Fruit fly (Drosophila melanogaster) whole organism, embryonic: ENCODE results near the gene CG43339.
A peak's percentile ranks its signal among the peaks of the same experiment; 100 is the strongest.

Source experiments
- B-H1 ChIP-seq: fragments of 200-800 bp; sonication (Bioruptor generic); IDR thresholded peaks from 3 replicates; pipeline ENCODE4 v1.3.6; 2022; ENCODE audit warnings: missing biosample characterization, missing genetic modification characterization
- BEAF-32 ChIP-seq: fragments of 200-800 bp; sonication (Bioruptor generic); optimal IDR thresholded peaks from 3 replicates; lab custom pipeline; 2017; ENCODE audit warnings: missing biosample characterization, missing genetic modification characterization, mild to moderate bottlenecking, moderate library complexity, missing genetic modification reagents
- Bgb ChIP-seq: fragments of 200-800 bp; sonication (Bioruptor generic); IDR thresholded peaks from 2 replicates; pipeline ENCODE4 v1.3.6; 2022; ENCODE audit warnings: missing biosample characterization, missing genetic modification characterization; ENCODE audit not compliant: partially characterized antibody
- CG1024 ChIP-seq: fragments of 200-800 bp; sonication (Bioruptor generic); IDR thresholded peaks from 2 replicates; pipeline ENCODE4 v1.3.6; 2022; ENCODE audit warnings: missing biosample characterization, missing genetic modification characterization
- CG10543 ChIP-seq: fragments of 200-800 bp; sonication (Bioruptor generic); optimal IDR thresholded peaks from 3 replicates; lab custom pipeline; 2017; ENCODE audit warnings: missing biosample characterization, mild to moderate bottlenecking, missing genetic modification characterization, moderate library complexity
- CG11093 ChIP-seq: fragments of 200-800 bp; sonication (Bioruptor generic); IDR thresholded peaks from 3 replicates; pipeline ENCODE4 v1.3.6; 2022; ENCODE audit warnings: missing biosample characterization, missing genetic modification characterization
- CG11695 ChIP-seq: fragments of 200-800 bp; sonication (Bioruptor generic); IDR thresholded peaks from 3 replicates; pipeline ENCODE4 v1.3.6; 2022; ENCODE audit warnings: missing biosample characterization, missing genetic modification characterization
- CG11723 ChIP-seq: fragments of 200-800 bp; sonication (Bioruptor generic); optimal IDR thresholded peaks from 2 replicates; lab custom pipeline; 2017; ENCODE audit warnings: missing biosample characterization, mild to moderate bottlenecking, missing genetic modification characterization
- CG12104 ChIP-seq: fragments of 200-800 bp; sonication (Bioruptor generic); optimal IDR thresholded peaks from 3 replicates; lab custom pipeline; 2016; ENCODE audit warnings: missing biosample characterization, missing genetic modification characterization
- CG12236 ChIP-seq: fragments of 200-800 bp; sonication (Bioruptor generic); optimal IDR thresholded peaks from 2 replicates; lab custom pipeline; 2016; ENCODE audit warnings: missing biosample characterization, missing genetic modification characterization
- CG12659 ChIP-seq: fragments of 200-800 bp; sonication (Bioruptor generic); optimal IDR thresholded peaks from 3 replicates; lab custom pipeline; 2017; ENCODE audit warnings: mild to moderate bottlenecking, missing biosample characterization, missing genetic modification reagents, missing genetic modification characterization
- CG13624 ChIP-seq: fragments of 200-800 bp; sonication (Bioruptor generic); optimal IDR thresholded peaks from 2 replicates; lab custom pipeline; 2016; ENCODE audit warnings: missing biosample characterization, missing genetic modification characterization
- CG1602 ChIP-seq: fragments of 200-800 bp; sonication (Bioruptor generic); optimal IDR thresholded peaks from 3 replicates; lab custom pipeline; 2016; ENCODE audit warnings: missing biosample characterization, missing genetic modification characterization
- CG30403 ChIP-seq: fragments of 200-800 bp; sonication (Bioruptor generic); optimal IDR thresholded peaks from 3 replicates; lab custom pipeline; 2016; ENCODE audit warnings: missing biosample characterization, missing genetic modification characterization
- CG4730 ChIP-seq: fragments of 200-800 bp; sonication (Bioruptor generic); IDR thresholded peaks from 2 replicates; pipeline ENCODE4 v1.3.6; 2022; ENCODE audit warnings: missing biosample characterization, missing genetic modification characterization
- CG4854 ChIP-seq: fragments of 200-800 bp; sonication (Bioruptor generic); optimal IDR thresholded peaks from 2 replicates; lab custom pipeline; 2016; ENCODE audit warnings: missing biosample characterization, missing genetic modification characterization, inconsistent platforms
- CG7963 ChIP-seq: fragments of 200-800 bp; sonication (Bioruptor generic); IDR thresholded peaks from 3 replicates; pipeline ENCODE4 v1.3.6; 2022; ENCODE audit warnings: missing biosample characterization, missing genetic modification characterization; ENCODE audit not compliant: partially characterized antibody
- CG7987 ChIP-seq: fragments of 200-800 bp; sonication (Bioruptor generic); optimal IDR thresholded peaks from 2 replicates; lab custom pipeline; 2018; ENCODE audit warnings: missing biosample characterization, mild to moderate bottlenecking, missing genetic modification characterization, moderate library complexity
- CG8281 ChIP-seq: fragments of 200-800 bp; sonication (Bioruptor generic); optimal IDR thresholded peaks from 2 replicates; lab custom pipeline; 2018; ENCODE audit warnings: missing biosample characterization, mild to moderate bottlenecking, missing genetic modification characterization, moderate library complexity
- CG8765 ChIP-seq: fragments of 200-800 bp; sonication (Bioruptor generic); IDR thresholded peaks from 2 replicates; pipeline ENCODE4 v1.3.6; 2022; ENCODE audit warnings: missing biosample characterization, missing genetic modification characterization
- CHES-1-like ChIP-seq: fragments of 200-800 bp; sonication (Bioruptor generic); optimal IDR thresholded peaks from 2 replicates; lab custom pipeline; 2016; ENCODE audit warnings: missing biosample characterization, missing genetic modification characterization
- CoRest ChIP-seq: fragments of 200-800 bp; sonication (Bioruptor generic); optimal IDR thresholded peaks from 3 replicates; lab custom pipeline; 2018; ENCODE audit warnings: missing biosample characterization, mild to moderate bottlenecking, missing genetic modification characterization, moderate library complexity
- Dll ChIP-seq: fragments of 200-800 bp; sonication (Bioruptor generic); IDR thresholded peaks from 4 replicates; pipeline ENCODE4 v1.3.6; 2022; ENCODE audit warnings: missing biosample characterization, missing genetic modification characterization; ENCODE audit not compliant: partially characterized antibody
- Eip74EF ChIP-seq, 2 experiments: fragments of 200-800 bp in 1 of 2; fragments of >200 bp in 1 of 2; sonication (Bioruptor generic) in 1 of 2; optimal IDR thresholded peaks; 2 replicates each; lab custom pipeline; 2017 to 2019; ENCODE audit warnings: missing biosample characterization in 2 of 2, missing genetic modification characterization in 2 of 2, mild to moderate bottlenecking in 1 of 2, moderate library complexity in 1 of 2
- Gsc ChIP-seq: fragments of 200-800 bp; sonication (Bioruptor generic); IDR thresholded peaks from 2 replicates; pipeline ENCODE4 v1.3.6; 2022; ENCODE audit warnings: missing biosample characterization, missing genetic modification characterization
- H15 ChIP-seq: fragments of 200-800 bp; sonication (Bioruptor generic); IDR thresholded peaks from 3 replicates; pipeline ENCODE4 v1.3.6; 2022; ENCODE audit warnings: missing biosample characterization, missing genetic modification characterization
- HmgD ChIP-seq: fragments of 200-800 bp; sonication (Bioruptor generic); optimal IDR thresholded peaks from 3 replicates; lab custom pipeline; 2016; ENCODE audit warnings: missing biosample characterization, missing genetic modification characterization
- Hmr ChIP-seq: fragments of 200-800 bp; sonication (Bioruptor generic); optimal IDR thresholded peaks from 3 replicates; lab custom pipeline; 2017; ENCODE audit warnings: mild to moderate bottlenecking, missing biosample characterization, missing genetic modification reagents, missing genetic modification characterization
- Hmx ChIP-seq: fragments of 200-800 bp; sonication (Bioruptor generic); optimal IDR thresholded peaks from 2 replicates; lab custom pipeline; 2016; ENCODE audit warnings: missing biosample characterization, missing genetic modification characterization
- Max ChIP-seq: fragments of 200-800 bp; sonication (Bioruptor generic); optimal IDR thresholded peaks from 2 replicates; lab custom pipeline; 2016; ENCODE audit warnings: missing biosample characterization, mild to moderate bottlenecking, missing genetic modification characterization
- Nf-YB ChIP-seq: fragments of 200-800 bp; sonication (Bioruptor generic); optimal IDR thresholded peaks from 3 replicates; lab custom pipeline; 2019; ENCODE audit warnings: missing biosample characterization, mild to moderate bottlenecking, missing genetic modification characterization, moderate library complexity
- Sox100B ChIP-seq: fragments of 200-800 bp; sonication (Bioruptor generic); optimal IDR thresholded peaks from 3 replicates; lab custom pipeline; 2018; ENCODE audit warnings: missing biosample characterization, mild to moderate bottlenecking, missing genetic modification characterization
- Ssrp ChIP-seq: fragments of 200-800 bp; sonication (Bioruptor generic); optimal IDR thresholded peaks from 2 replicates; lab custom pipeline; 2018; ENCODE audit warnings: missing biosample characterization, mild to moderate bottlenecking, missing genetic modification characterization, moderate library complexity
- amos ChIP-seq: fragments of 200-800 bp; sonication (Bioruptor generic); IDR thresholded peaks from 2 replicates; pipeline ENCODE4 v1.3.6; 2022; ENCODE audit warnings: missing biosample characterization, missing genetic modification characterization; ENCODE audit not compliant: partially characterized antibody
- aop ChIP-seq: fragments of 200-800 bp; sonication (Bioruptor generic); IDR thresholded peaks from 2 replicates; pipeline ENCODE4 v1.3.6; 2022; ENCODE audit warnings: missing biosample characterization, missing genetic modification characterization
- ase ChIP-seq: fragments of 200-800 bp; sonication (Bioruptor generic); IDR thresholded peaks from 3 replicates; pipeline ENCODE4 v1.3.6; 2022; ENCODE audit warnings: missing biosample characterization, missing genetic modification characterization
- br ChIP-seq: fragments of >200 bp; optimal IDR thresholded peaks from 2 replicates; lab custom pipeline; 2017
- crol ChIP-seq: fragments of 200-800 bp; sonication (Bioruptor generic); IDR thresholded peaks from 2 replicates; pipeline ENCODE4 v1.3.6; 2022; ENCODE audit warnings: missing biosample characterization, missing genetic modification characterization
- da ChIP-seq: fragments of 200-800 bp; sonication (Bioruptor generic); optimal IDR thresholded peaks from 2 replicates; lab custom pipeline; 2016; ENCODE audit warnings: missing biosample characterization, missing genetic modification characterization
- dysf ChIP-seq: fragments of 200-800 bp; sonication (Bioruptor generic); IDR thresholded peaks from 3 replicates; pipeline ENCODE4 v1.3.6; 2022; ENCODE audit warnings: missing biosample characterization, missing genetic modification characterization
- fd3F ChIP-seq: fragments of 200-800 bp; sonication (Bioruptor generic); optimal IDR thresholded peaks from 2 replicates; lab custom pipeline; 2018; ENCODE audit warnings: missing biosample characterization, mild to moderate bottlenecking, missing genetic modification characterization, moderate library complexity
- grau ChIP-seq: fragments of 200-800 bp; optimal IDR thresholded peaks from 3 replicates; lab custom pipeline; 2019; ENCODE audit warnings: missing biosample characterization, mild to moderate bottlenecking, missing genetic modification characterization, moderate library complexity
- gt ChIP-seq: fragments of 200-800 bp; sonication (Bioruptor generic); IDR thresholded peaks from 2 replicates; pipeline ENCODE4 v1.3.6; 2022; ENCODE audit warnings: missing biosample characterization, missing genetic modification characterization
- ham ChIP-seq: fragments of 200-800 bp; sonication (Bioruptor generic); IDR thresholded peaks from 2 replicates; pipeline ENCODE4 v1.3.6; 2022; ENCODE audit warnings: missing biosample characterization, missing genetic modification characterization
- her ChIP-seq: fragments of 200-800 bp; sonication (Bioruptor generic); optimal IDR thresholded peaks from 2 replicates; lab custom pipeline; 2016; ENCODE audit warnings: missing biosample characterization, missing genetic modification characterization
- jigr1 ChIP-seq: fragments of 200-800 bp; sonication (Bioruptor generic); IDR thresholded peaks from 3 replicates; pipeline ENCODE4 v1.3.6; 2022; ENCODE audit warnings: missing biosample characterization, missing genetic modification characterization
- lola ChIP-seq, 3 experiments: fragments of >200 bp in 2 of 3; fragments of 200-800 bp in 1 of 3; sonication (Bioruptor generic) in 1 of 3; optimal IDR thresholded peaks; 2 replicates each; lab custom pipeline; 2017 to 2019; ENCODE audit warnings: missing biosample characterization in 3 of 3, missing genetic modification characterization in 3 of 3, mild to moderate bottlenecking in 1 of 3, moderate library complexity in 1 of 3
- oc ChIP-seq: fragments of 200-800 bp; sonication (Bioruptor generic); optimal IDR thresholded peaks from 2 replicates; lab custom pipeline; 2018; ENCODE audit warnings: missing biosample characterization, mild to moderate bottlenecking, missing genetic modification characterization, moderate library complexity
- sim ChIP-seq: fragments of 200-800 bp; sonication (Bioruptor generic); IDR thresholded peaks from 2 replicates; pipeline ENCODE4 v1.3.6; 2022; ENCODE audit warnings: missing biosample characterization, missing genetic modification characterization
- sob ChIP-seq: fragments of 200-800 bp; sonication (Bioruptor generic); IDR thresholded peaks from 2 replicates; pipeline ENCODE4 v1.3.6; 2022; ENCODE audit warnings: missing biosample characterization, missing genetic modification characterization

Gene CG43339

DNA sequence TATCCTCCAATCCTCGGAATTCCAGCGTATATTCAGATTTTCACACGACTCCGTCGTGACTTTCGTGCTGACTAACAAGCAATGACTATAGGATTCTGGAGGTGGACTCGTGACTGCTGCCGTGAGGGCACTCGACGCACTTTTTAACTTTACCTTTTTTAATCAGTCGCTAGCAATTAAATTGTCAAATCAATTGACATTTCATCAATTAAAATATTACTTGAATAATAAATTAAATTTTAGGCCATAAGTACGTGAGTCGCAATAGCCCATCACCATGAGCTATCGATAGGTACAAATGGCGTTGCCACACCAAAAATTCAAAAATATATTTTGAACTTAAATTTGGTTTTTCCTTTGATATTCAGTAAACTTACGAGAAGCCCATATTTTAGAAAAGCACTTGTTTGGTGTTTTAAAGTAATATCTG, 32.5 kb upstream of the CG43339 start, which contains the start of gene Jwa (continued):
- peak; percentile 93 for TF ChIP-seq CHES-1-like (GFP tag; lab: Kevin White, UChicago)
- TF ChIP-seq CG4730 (GFP tag; lab: Robert Waterston, UW), result peak; percentile 77
- TF ChIP-seq Hmx (GFP tag; lab: Kevin White, UChicago), result peak; percentile 81
- peak; percentile 63 for TF ChIP-seq aop (GFP tag; lab: Robert Waterston, UW)
- peak; percentile 88 for TF ChIP-seq ham (GFP tag; lab: Robert Waterston, UW)
- TF ChIP-seq Ssrp (tag; lab: Kevin White, UChicago), result peak; percentile 77
- peak; percentile 73 for TF ChIP-seq CG12104 (GFP tag; lab: Kevin White, UChicago)
- TF ChIP-seq sim, result peak; percentile 63; the same call in 1 of the 2 replicates
- TF ChIP-seq CG8765 (GFP tag; lab: Robert Waterston, UW), result peak; percentile 92
- TF ChIP-seq da (GFP tag; lab: Kevin White, UChicago), result peak; percentile 58
- peak; percentile 61 for TF ChIP-seq CG7987 (GFP tag; lab: Kevin White, UChicago)
- peak; percentile 88 for TF ChIP-seq H15 (GFP tag; lab: Robert Waterston, UW)
- no peak for TF ChIP-seq br (lab: Kevin White, UChicago)
- peak; percentile 80 for TF ChIP-seq Nf-YB (GFP tag; lab: Kevin White, UChicago)
- peak; percentile 90 for TF ChIP-seq CG11695 (GFP tag; lab: Robert Waterston, UW)
- TF ChIP-seq CG12659 (GFP tag; lab: Kevin White, UChicago), result peak; percentile 94
- TF ChIP-seq CG11723 (GFP tag; lab: Kevin White, UChicago), result peak; percentile 75
- peak; percentile 94 for TF ChIP-seq grau (tag; lab: Kevin White, UChicago)
- TF ChIP-seq CoRest, result peak; percentile 93
- TF ChIP-seq lola (GFP tag; optimal IDR thresholded peaks at IDR 0.05; lab: Kevin White, UChicago), result peak in 1 of 3 experiments; percentile 95
- peak; percentile 88 for TF ChIP-seq jigr1 (GFP tag; lab: Robert Waterston, UW)
- TF ChIP-seq crol (GFP tag; lab: Robert Waterston, UW), result peak; percentile 43
- TF ChIP-seq CG8281, result peak; percentile 21
- TF ChIP-seq CG13624 (GFP tag; lab: Kevin White, UChicago), result peak; percentile 87
- TF ChIP-seq amos (GFP tag; lab: Robert Waterston, UW), result peak; percentile 97
- peak; percentile 72 for TF ChIP-seq Gsc (GFP tag; lab: Robert Waterston, UW)
- TF ChIP-seq HmgD (GFP tag; lab: Kevin White, UChicago), result peak; percentile 86
- peak; percentile 100 for TF ChIP-seq Dll (GFP tag; lab: Robert Waterston, UW)
- peak; percentile 94 for TF ChIP-seq CG10543 (GFP tag; lab: Kevin White, UChicago)
- TF ChIP-seq her (GFP tag; lab: Kevin White, UChicago), result peak; percentile 61
- TF ChIP-seq Max, result peak; percentile 81
- TF ChIP-seq sob (GFP tag; lab: Robert Waterston, UW), result peak; percentile 95
- TF ChIP-seq Eip74EF (GFP tag; optimal IDR thresholded peaks at IDR 0.05; lab: Kevin White, UChicago), result peak in 1 of 2 experiments; percentile 46
- TF ChIP-seq CG1024, result peak; percentile 87
- peak; percentile 88 for TF ChIP-seq dysf
- 0 out of 2 replicates have a peak, but pooled peaks have one; percentile 49 for TF ChIP-seq gt (GFP tag; lab: Robert Waterston, UW)
- TF ChIP-seq CG30403 (GFP tag; lab: Kevin White, UChicago), result peak; percentile 97
- peak; percentile 98 for TF ChIP-seq Bgb (GFP tag; lab: Robert Waterston, UW)
- peak; percentile 78 for TF ChIP-seq Sox100B (GFP tag; lab: Kevin White, UChicago)
- peak; percentile 97 for TF ChIP-seq Hmr (GFP tag; lab: Kevin White, UChicago)
- no peak for TF ChIP-seq oc
- TF ChIP-seq CG4854 (GFP tag; lab: Kevin White, UChicago), result peak; percentile 80
- TF ChIP-seq CG12236 (GFP tag; lab: Kevin White, UChicago), result peak; percentile 79
- TF ChIP-seq ase (GFP tag; lab: Robert Waterston, UW), result peak; percentile 66; the same call in 2 of the 3 replicates
- TF ChIP-seq CG1602 (GFP tag; lab: Kevin White, UChicago), result peak; percentile 94
- TF ChIP-seq BEAF-32 (GFP tag; lab: Kevin White, UChicago), result peak; percentile 98
- peak; percentile 77 for TF ChIP-seq fd3F (GFP tag; lab: Kevin White, UChicago)
- peak; percentile 93 for TF ChIP-seq CG7963 (GFP tag; lab: Robert Waterston, UW)
- peak; percentile 80 for TF ChIP-seq B-H1 (GFP tag; lab: Robert Waterston, UW)
- peak; percentile 78; the same call in 2 of the 3 replicates for TF ChIP-seq CG11093 (GFP tag; lab: Robert Waterston, UW)
